Worm (Caenorhabditis elegans) whole organism, L4/young adult: ENCODE results near the gene mom-2.
"Not testable (repeated sequence)": the region's sequence is repeated elsewhere in the genome, so short reads cannot be mapped to it uniquely, and the experiment has no call there.

ENCODE experiments used
- W03F9.2 ChIP-seq: fragments of 150-350 bp; optimal IDR thresholded peaks from 2 replicates; lab custom pipeline; 2014; ENCODE audit warnings: missing biosample characterization, missing genetic modification characterization
- dao-5 ChIP-seq: sonication (generic microtip); optimal IDR thresholded peaks from 2 replicates; lab custom pipeline; 2016; ENCODE audit warnings: missing genotype, missing genetic modification characterization, moderate library complexity, missing compliant biosample characterization
- him-1 ChIP-seq: sonication (generic microtip); optimal IDR thresholded peaks from 2 replicates; lab custom pipeline; 2016; ENCODE audit warnings: missing genotype, missing genetic modification reagents, missing genetic modification characterization, missing compliant biosample characterization

Gene mom-2

ce11 chrV:8355435-8356212 is at the start of gene mom-2:
TSS of gene mom-2 (plus strand) at chrV:8355988.
- TF ChIP-seq dao-5 (tag; lab: Kevin White, UChicago) (no peak), him-1 (no peak), W03F9.2 (tag; lab: Kevin White, UChicago) (no peak)

ce11 chrV:8306366-8306765 is 49.4 kb upstream of the mom-2 start, which contains the start of gene W02D7.8:
TSS of gene W02D7.8 (minus strand) at chrV:8306466.
- TF ChIP-seq dao-5 (tag; lab: Kevin White, UChicago), result no peak
- no peak for TF ChIP-seq him-1
- TF ChIP-seq W03F9.2 (tag; lab: Kevin White, UChicago), result no peak

- no peak for TF ChIP-seq dao-5 (tag; lab: Kevin White, UChicago)
- TF ChIP-seq him-1, result no peak
- no peak for TF ChIP-seq W03F9.2 (tag; lab: Kevin White, UChicago)
Observed at ce11 chrV:8307013-8307412, 48.8 kb upstream of the mom-2 start.

ce11 chrV:8307681-8308080 is 48.1 kb upstream of the mom-2 start, which contains the start of gene clec-218:
TSS of gene clec-218 (plus strand) at chrV:8307942.
- no peak for TF ChIP-seq W03F9.2 (tag; lab: Kevin White, UChicago)
- no peak for TF ChIP-seq dao-5 (tag; lab: Kevin White, UChicago)
- TF ChIP-seq him-1, result no peak

ce11 chrV:8311210-8311609 is 44.6 kb upstream of the mom-2 start, which contains the start of gene W02D7.12:
TSS of gene W02D7.12 (plus strand) at chrV:8311510.
- TF ChIP-seq W03F9.2 (tag; lab: Kevin White, UChicago) (no peak), dao-5 (tag; lab: Kevin White, UChicago) (no peak), him-1 (no peak)

- TF ChIP-seq dao-5 (tag; lab: Kevin White, UChicago) (no peak), him-1 (no peak), W03F9.2 (tag; lab: Kevin White, UChicago) (no peak)
Observed at ce11 chrV:8318135-8318534, 37.7 kb upstream of the mom-2 start, which contains the start of gene clec-219. TSS of gene clec-219 (plus strand) at chrV:8318435.

- TF ChIP-seq W03F9.2 (tag; lab: Kevin White, UChicago), result no peak
Observed at ce11 chrV:8323545-8323944, 32.2 kb upstream of the mom-2 start.

ce11 chrV:8325906-8326305 is 29.9 kb upstream of the mom-2 start:
- TF ChIP-seq dao-5 (tag; lab: Kevin White, UChicago) (no peak), W03F9.2 (tag; lab: Kevin White, UChicago) (no peak), him-1 (no peak)

ce11 chrV:8327080-8327479 is 28.7 kb upstream of the mom-2 start:
- TF ChIP-seq dao-5 (tag; lab: Kevin White, UChicago) (no peak), him-1 (no peak), W03F9.2 (tag; lab: Kevin White, UChicago) (no peak)

ce11 chrV:8334360-8334759 is 21.4 kb upstream of the mom-2 start, which contains the start of gene tmd-2:
TSS of gene tmd-2 (plus strand) at chrV:8334660.
- TF ChIP-seq W03F9.2 (tag; lab: Kevin White, UChicago), result no peak
- no peak for TF ChIP-seq him-1
- TF ChIP-seq dao-5 (tag; lab: Kevin White, UChicago), result no peak

- no peak for TF ChIP-seq dao-5 (tag; lab: Kevin White, UChicago)
- TF ChIP-seq W03F9.2 (tag; lab: Kevin White, UChicago), result no peak
- no peak for TF ChIP-seq him-1
Observed at ce11 chrV:8335620-8336019, 20.2 kb upstream of the mom-2 start.

- not testable (repeated sequence) for TF ChIP-seq him-1; dao-5 (tag; lab: Kevin White, UChicago); W03F9.2 (tag; lab: Kevin White, UChicago)
Observed at ce11 chrV:8340924-8341323, 14.9 kb upstream of the mom-2 start, which contains the start of gene C08D8.7. TSS of gene C08D8.7 (plus strand) at chrV:8341224.

ce11 chrV:8342416-8342815 is 13.4 kb upstream of the mom-2 start:
- no peak for TF ChIP-seq W03F9.2 (tag; lab: Kevin White, UChicago)
- no peak for TF ChIP-seq him-1
- TF ChIP-seq dao-5 (tag; lab: Kevin White, UChicago), result no peak

- no peak for TF ChIP-seq him-1
- no peak for TF ChIP-seq W03F9.2 (tag; lab: Kevin White, UChicago)
- no peak for TF ChIP-seq dao-5 (tag; lab: Kevin White, UChicago)
Observed at ce11 chrV:8345436-8345835, 10.4 kb upstream of the mom-2 start, which contains the start of gene C08D8.1. TSS of gene C08D8.1 (plus strand) at chrV:8345759.
